Worm (Caenorhabditis elegans): ENCODE results near the gene znf-593.

znf-593 gene

DNA sequence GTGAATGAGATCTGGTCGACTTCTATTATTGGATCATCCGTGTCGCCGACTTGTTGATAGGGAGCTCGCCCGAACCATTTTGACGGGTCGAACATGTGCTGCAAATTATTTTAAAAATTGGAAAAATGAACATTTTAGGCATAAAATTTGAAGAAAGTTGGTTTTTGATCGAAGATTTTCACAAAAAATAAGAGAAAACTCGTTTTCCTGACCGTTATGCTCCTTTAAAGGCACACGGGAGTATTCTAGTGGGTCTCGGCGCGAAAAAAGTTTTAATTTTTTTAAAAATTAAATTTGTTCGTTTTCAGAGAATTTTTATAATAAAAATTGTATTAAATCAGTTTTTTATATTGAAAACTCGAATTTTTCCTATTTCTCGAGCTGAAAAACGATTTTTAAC lies 4.3 kb downstream of the znf-593 start, which contains the start of gene Y56A3A.16:
Gene Y56A3A.16 (minus strand): TSS at position 101 of the 400 bp plus-strand sequence.
- TF ChIP-seq ztf-11 (tag; optimal IDR thresholded peaks at IDR 0.05), result no peak
- TF ChIP-seq sptf-1 (tag; optimal IDR thresholded peaks at IDR 0.05), result no peak
- TF ChIP-seq mep-1 (tag; optimal IDR thresholded peaks at IDR 0.05), result no peak
- TF ChIP-seq tbx-8 (GFP tag; optimal IDR thresholded peaks at IDR 0.05), result no peak
- TF ChIP-seq mab-5 (tag; optimal IDR thresholded peaks at IDR 0.05), result no peak
- TF ChIP-seq drap-1 (GFP tag; optimal IDR thresholded peaks at IDR 0.05), result no peak
- no peak for TF ChIP-seq nhr-237 (tag; optimal IDR thresholded peaks at IDR 0.05)
- TF ChIP-seq blmp-1 (tag; optimal IDR thresholded peaks at IDR 0.05), result no peak

DNA sequence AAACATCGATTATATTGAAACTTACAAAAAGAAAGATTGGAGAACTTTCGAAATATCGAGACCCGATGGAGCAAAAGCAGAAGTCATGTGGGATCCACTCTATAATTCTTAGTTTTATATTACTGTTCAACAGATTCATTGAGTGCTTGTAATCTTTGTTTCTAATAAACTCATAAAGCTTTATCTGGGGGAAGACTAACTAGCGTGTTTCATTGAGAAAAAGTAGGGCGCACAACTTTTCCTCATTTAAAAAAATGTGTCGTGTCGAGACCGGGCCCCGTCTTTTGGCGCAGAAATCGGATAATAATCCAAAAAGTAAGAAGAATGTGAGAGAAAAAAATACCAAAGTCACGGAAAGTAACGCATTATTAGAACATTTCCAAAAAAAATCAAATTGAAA lies 8.7 kb downstream of the znf-593 start, which contains the start of gene faah-4:
Gene faah-4 (minus strand): TSS at position 101 of the 400 bp plus-strand sequence.
- no peak for TF ChIP-seq snpc-4 (tag; optimal IDR thresholded peaks at IDR 0.05)
- no peak for TF ChIP-seq nhr-28 (tag; optimal IDR thresholded peaks at IDR 0.05)
- TF ChIP-seq mls-2 (tag; optimal IDR thresholded peaks at IDR 0.05), result no peak
- no peak for TF ChIP-seq ceh-43 (GFP tag; optimal IDR thresholded peaks at IDR 0.05)
- no peak for TF ChIP-seq lin-13 (tag; optimal IDR thresholded peaks at IDR 0.05)
- no peak for TF ChIP-seq unc-62 (GFP tag; optimal IDR thresholded peaks at IDR 0.05)
- no peak for TF ChIP-seq nhr-12 (tag; optimal IDR thresholded peaks at IDR 0.05)

DNA sequence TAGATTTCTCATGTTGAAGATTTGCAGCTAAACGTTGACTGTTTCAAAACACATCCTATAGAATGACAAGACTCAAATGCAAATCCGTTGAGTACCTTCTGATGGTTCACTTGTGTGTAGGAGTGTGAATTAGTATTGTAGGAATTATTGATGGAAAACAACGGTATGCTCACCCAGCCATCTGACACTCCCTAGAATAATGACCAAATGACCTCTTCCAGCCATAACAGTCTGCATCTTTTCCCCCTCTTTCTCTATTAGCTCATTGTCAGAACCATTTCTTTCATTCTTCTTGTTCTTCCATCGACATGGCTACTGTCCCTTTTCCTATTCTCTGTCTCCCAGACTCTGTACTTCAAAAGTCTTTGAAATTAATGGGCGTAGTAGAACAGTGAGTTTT lies 9.9 kb downstream of the znf-593 start, which contains the start of gene fbxb-24:
Gene fbxb-24 (plus strand): TSS at position 301 of the 400 bp plus-strand sequence.
- TF ChIP-seq M03D4.4 (tag; optimal IDR thresholded peaks at IDR 0.05) (no peak), pha-4 (tag; optimal IDR thresholded peaks at IDR 0.05) (no peak), ceh-83 (GFP tag; optimal IDR thresholded peaks at IDR 0.05) (no peak), elt-3 (tag; optimal IDR thresholded peaks at IDR 0.05) (no peak), nhr-237 (tag; optimal IDR thresholded peaks at IDR 0.05) (no peak), blmp-1 (tag; optimal IDR thresholded peaks at IDR 0.05) (no peak)

DNA sequence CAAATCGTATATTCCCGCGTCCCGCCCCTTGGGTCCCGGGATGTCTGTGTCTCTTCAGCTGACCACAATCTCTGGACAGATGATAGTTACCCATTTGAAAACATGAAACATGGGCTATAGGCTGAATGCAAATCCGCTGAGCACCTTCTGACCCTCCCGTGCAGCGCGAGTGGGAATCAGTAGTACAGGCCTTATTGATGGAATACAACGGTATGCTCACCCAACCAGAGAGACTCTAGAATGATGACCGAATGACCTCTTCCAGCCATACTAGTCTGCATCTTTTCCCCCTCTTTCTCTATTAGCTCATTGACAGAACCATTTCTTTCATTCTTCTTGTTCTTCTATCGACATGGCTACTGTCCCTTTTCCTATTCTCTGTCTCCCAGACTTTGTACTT lies 11.3 kb downstream of the znf-593 start, which contains the start of gene sdz-33:
Gene sdz-33 (plus strand): TSS at position 301 of the 400 bp plus-strand sequence.
- TF ChIP-seq mab-5 (tag; optimal IDR thresholded peaks at IDR 0.05) (no peak), sem-2 (GFP tag; optimal IDR thresholded peaks at IDR 0.05) (no peak), mep-1 (tag; optimal IDR thresholded peaks at IDR 0.05) (no peak), lin-32 (GFP tag; optimal IDR thresholded peaks at IDR 0.05) (no peak), unc-39 (tag; optimal IDR thresholded peaks at IDR 0.05) (no peak), lsy-2 (tag; optimal IDR thresholded peaks at IDR 0.05) (no peak), hlh-1 (tag; optimal IDR thresholded peaks at IDR 0.05) (no peak), nhr-12 (tag; optimal IDR thresholded peaks at IDR 0.05) (no peak), pha-4 (tag; optimal IDR thresholded peaks at IDR 0.05) (no peak), unc-62 (GFP tag; optimal IDR thresholded peaks at IDR 0.05) (no peak), flh-1 (GFP tag; optimal IDR thresholded peaks at IDR 0.05) (no peak), ceh-83 (GFP tag; optimal IDR thresholded peaks at IDR 0.05) (no peak), ceh-39 (tag; optimal IDR thresholded peaks at IDR 0.05) (no peak), bed-3 (GFP tag; optimal IDR thresholded peaks at IDR 0.05) (no peak), unc-120 (tag; optimal IDR thresholded peaks at IDR 0.05; ENCODE audit: poor library complexity, severe bottlenecking) (no peak), ham-2 (GFP tag; optimal IDR thresholded peaks at IDR 0.05) (no peak), drap-1 (GFP tag; optimal IDR thresholded peaks at IDR 0.05) (no peak), tbx-8 (GFP tag; optimal IDR thresholded peaks at IDR 0.05) (no peak), M03D4.4 (tag; optimal IDR thresholded peaks at IDR 0.05) (no peak), nhr-237 (tag; optimal IDR thresholded peaks at IDR 0.05) (no peak)

DNA sequence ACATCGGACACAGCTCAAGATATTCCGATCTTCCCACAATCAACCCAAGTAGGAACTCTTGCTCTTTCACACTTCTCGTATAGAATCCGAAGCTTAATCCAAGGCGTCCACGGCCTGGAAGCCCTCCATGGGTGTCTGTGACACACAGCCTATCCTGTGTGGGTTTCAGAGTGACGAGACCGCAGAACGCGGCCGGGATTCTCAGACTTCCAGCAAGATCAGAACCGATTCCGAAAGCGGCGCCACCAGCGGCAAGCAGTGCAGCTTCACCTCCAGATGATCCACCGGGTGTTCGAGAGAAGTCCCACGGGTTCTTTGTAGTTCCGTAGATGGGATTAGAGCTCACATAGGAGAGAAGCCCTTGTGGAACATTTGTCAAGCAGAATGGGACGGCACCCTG lies 15.7 kb downstream of the znf-593 start:
- TF ChIP-seq tbx-8 (GFP tag; optimal IDR thresholded peaks at IDR 0.05) (no peak), sem-2 (GFP tag; optimal IDR thresholded peaks at IDR 0.05) (no peak), lin-32 (GFP tag; optimal IDR thresholded peaks at IDR 0.05) (no peak), nhr-2 (tag; optimal IDR thresholded peaks at IDR 0.05) (no peak), nhr-28 (tag; optimal IDR thresholded peaks at IDR 0.05) (no peak), ceh-83 (GFP tag; optimal IDR thresholded peaks at IDR 0.05) (no peak), nhr-237 (tag; optimal IDR thresholded peaks at IDR 0.05) (no peak), ceh-43 (GFP tag; optimal IDR thresholded peaks at IDR 0.05) (no peak), M03D4.4 (tag; optimal IDR thresholded peaks at IDR 0.05) (no peak), ztf-11 (tag; optimal IDR thresholded peaks at IDR 0.05) (no peak), sptf-1 (tag; optimal IDR thresholded peaks at IDR 0.05) (no peak), lsy-2 (tag; optimal IDR thresholded peaks at IDR 0.05) (no peak), mls-2 (tag; optimal IDR thresholded peaks at IDR 0.05) (no peak), unc-39 (tag; optimal IDR thresholded peaks at IDR 0.05) (no peak), flh-1 (GFP tag; optimal IDR thresholded peaks at IDR 0.05) (no peak)

Measured in whole organism, mixed stage, embryonic.